Worm (Caenorhabditis elegans) whole organism, L4/young adult: ENCODE data around the gene aly-1.
A peak's percentile ranks its signal among the peaks of the same experiment; 100 is the strongest.

ENCODE experiments used
- W03F9.2 ChIP-seq: fragments of 150-350 bp; optimal IDR thresholded peaks from 2 replicates; lab custom pipeline; 2014; ENCODE audit warnings: missing biosample characterization, missing genetic modification characterization
- dao-5 ChIP-seq: sonication (generic microtip); optimal IDR thresholded peaks from 2 replicates; lab custom pipeline; 2016; ENCODE audit warnings: missing genotype, missing genetic modification characterization, moderate library complexity, missing compliant biosample characterization
- him-1 ChIP-seq: sonication (generic microtip); optimal IDR thresholded peaks from 2 replicates; lab custom pipeline; 2016; ENCODE audit warnings: missing genotype, missing genetic modification reagents, missing genetic modification characterization, missing compliant biosample characterization

aly-1 gene

DNA sequence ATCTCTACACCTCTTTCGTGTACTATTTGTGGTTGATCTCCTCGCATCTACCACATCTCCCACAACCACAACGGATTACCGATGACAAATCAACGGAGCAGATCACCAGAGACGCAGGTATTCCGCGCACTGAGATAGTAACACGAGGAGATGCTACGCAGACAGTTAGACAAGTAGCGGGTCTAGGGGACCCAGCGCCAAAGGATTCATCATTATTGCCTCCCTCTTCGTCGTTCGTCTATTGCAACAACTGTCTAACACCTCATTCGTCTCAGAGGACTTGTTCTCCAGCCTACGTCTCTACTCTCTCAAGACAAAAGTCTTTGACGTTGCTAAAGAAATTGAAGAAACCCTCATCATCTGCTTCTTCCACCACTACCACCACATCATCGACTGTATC lies 12.8 kb downstream of the aly-1 start:
- TF ChIP-seq him-1 (no peak), W03F9.2 (no peak), dao-5 (tag; lab: Kevin White, UChicago) (no peak)

ce11 chrIV:9130605-9131004 lies 21.9 kb downstream of the aly-1 start:
- no peak for TF ChIP-seq dao-5 (tag; lab: Kevin White, UChicago)
- TF ChIP-seq W03F9.2: no peak
- TF ChIP-seq him-1: no peak

ce11 chrIV:9135377-9135776 lies 26.6 kb downstream of the aly-1 start, which contains the start of gene delm-1:
TSS of gene delm-1 (minus strand) at chrIV:9135477.
- TF ChIP-seq W03F9.2: no peak
- no peak for TF ChIP-seq dao-5 (tag; lab: Kevin White, UChicago)
- TF ChIP-seq him-1: no peak

DNA sequence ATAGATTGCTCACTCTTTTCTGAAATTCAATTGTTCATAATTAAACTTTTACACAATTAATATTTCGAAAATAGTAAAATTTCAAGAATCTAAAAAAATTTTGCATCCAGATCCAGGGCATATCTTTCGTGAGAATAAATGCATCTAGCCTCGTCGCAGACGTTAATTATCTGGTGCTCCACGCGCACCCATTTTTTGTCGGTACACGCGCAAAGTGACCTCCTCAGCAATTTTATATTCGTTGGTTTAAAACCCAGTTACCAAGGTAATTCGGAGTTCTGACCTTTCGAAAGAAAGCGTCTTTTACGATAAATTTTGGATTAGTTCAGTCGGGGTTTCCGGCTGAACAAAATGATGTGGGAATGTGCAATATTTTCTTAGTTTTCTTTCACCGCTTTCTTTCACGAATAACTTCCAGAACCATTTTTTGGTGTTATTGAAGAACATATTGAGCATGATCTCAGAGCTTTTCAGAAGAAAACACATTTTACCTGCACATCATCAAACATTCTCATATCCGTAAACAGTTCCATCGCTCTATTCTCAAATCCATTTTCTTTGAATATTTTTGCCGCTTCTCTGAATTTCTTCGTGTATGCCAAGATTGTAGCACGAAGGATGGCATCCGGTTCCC lies 31.6 kb downstream of the aly-1 start:
- TF ChIP-seq him-1 (no peak), W03F9.2 (no peak), dao-5 (tag; lab: Kevin White, UChicago) (no peak)

ce11 chrIV:9144405-9144804 lies 35.7 kb downstream of the aly-1 start, which contains the start of gene flp-1:
TSS of gene flp-1 (plus strand) at chrIV:9144705.
- TF ChIP-seq dao-5 (tag; lab: Kevin White, UChicago) (no peak), W03F9.2 (no peak), him-1 (no peak)

- TF ChIP-seq him-1: no peak
- TF ChIP-seq W03F9.2: no peak
- TF ChIP-seq dao-5 (tag; lab: Kevin White, UChicago): no peak
Measured at ce11 chrIV:9146111-9146510, 37.4 kb downstream of the aly-1 start, which contains the start of gene daf-10. TSS of gene daf-10 (minus strand) at chrIV:9146211.

DNA sequence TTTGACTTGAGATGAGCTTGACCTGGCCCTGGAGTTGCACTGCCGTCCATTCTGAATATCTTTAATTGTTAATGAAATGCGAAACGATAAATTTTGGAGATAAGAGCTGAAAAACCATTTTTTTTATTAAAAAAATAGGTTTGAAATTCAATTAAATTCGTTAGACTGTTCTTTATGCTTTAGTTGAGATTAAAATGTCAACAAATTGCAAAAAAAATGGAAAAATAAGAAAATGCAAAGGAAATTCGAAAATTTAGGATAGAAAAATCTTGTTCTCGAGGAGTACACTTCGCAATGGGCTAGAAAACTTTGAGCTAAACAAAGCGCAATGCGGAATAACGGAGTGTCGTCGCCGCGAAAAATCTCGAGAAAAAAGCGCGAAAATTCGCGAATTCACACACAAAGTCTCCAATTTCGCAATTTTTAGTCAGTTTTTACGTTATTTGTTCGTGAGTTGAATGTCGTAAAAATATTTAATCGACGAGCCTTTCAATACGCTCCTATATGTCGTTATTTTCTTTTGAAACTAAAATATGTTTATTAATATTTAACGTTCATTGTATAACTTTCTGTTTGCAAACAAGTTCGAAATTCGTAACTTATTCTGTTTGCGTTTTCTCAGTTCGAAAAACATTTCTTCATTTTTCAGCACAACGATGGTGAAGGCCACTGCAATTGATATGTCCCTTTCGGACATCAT lies 38.2 kb downstream of the aly-1 start, which contains the start of the genes rpb-12 and aly-2:
Gene rpb-12, minus strand, starts transcription at position 51 of the 700 bp plus-strand sequence.
Gene aly-2, plus strand, starts transcription at position 650 of the 700 bp plus-strand sequence.
- TF ChIP-seq him-1: no peak
- TF ChIP-seq W03F9.2: peak; percentile 43
- TF ChIP-seq dao-5 (tag; lab: Kevin White, UChicago): no peak

- no peak for TF ChIP-seq him-1
- no peak for TF ChIP-seq W03F9.2
- no peak for TF ChIP-seq dao-5 (tag; lab: Kevin White, UChicago)
Measured at ce11 chrIV:9150175-9150574, 41.4 kb downstream of the aly-1 start, which contains the start of gene F23B2.7. TSS of gene F23B2.7 (plus strand) at chrIV:9150475.

- TF ChIP-seq dao-5 (tag; lab: Kevin White, UChicago) (no peak), W03F9.2 (no peak), him-1 (no peak)
Measured at ce11 chrIV:9154263-9154662, 45.5 kb downstream of the aly-1 start, which contains the start of gene F23B2.10. TSS of gene F23B2.10 (minus strand) at chrIV:9154363.
